Fruit fly (Drosophila melanogaster) whole organism, larva: ENCODE results near the gene rdog.

Experiments used
- noc ChIP-seq: fragments of 200-800 bp; sonication (Bioruptor generic); optimal IDR thresholded peaks from 3 replicates; lab custom pipeline; 2019; ENCODE audit warnings: missing biosample characterization, mild to moderate bottlenecking, missing genetic modification characterization, moderate library complexity

rdog gene

DNA sequence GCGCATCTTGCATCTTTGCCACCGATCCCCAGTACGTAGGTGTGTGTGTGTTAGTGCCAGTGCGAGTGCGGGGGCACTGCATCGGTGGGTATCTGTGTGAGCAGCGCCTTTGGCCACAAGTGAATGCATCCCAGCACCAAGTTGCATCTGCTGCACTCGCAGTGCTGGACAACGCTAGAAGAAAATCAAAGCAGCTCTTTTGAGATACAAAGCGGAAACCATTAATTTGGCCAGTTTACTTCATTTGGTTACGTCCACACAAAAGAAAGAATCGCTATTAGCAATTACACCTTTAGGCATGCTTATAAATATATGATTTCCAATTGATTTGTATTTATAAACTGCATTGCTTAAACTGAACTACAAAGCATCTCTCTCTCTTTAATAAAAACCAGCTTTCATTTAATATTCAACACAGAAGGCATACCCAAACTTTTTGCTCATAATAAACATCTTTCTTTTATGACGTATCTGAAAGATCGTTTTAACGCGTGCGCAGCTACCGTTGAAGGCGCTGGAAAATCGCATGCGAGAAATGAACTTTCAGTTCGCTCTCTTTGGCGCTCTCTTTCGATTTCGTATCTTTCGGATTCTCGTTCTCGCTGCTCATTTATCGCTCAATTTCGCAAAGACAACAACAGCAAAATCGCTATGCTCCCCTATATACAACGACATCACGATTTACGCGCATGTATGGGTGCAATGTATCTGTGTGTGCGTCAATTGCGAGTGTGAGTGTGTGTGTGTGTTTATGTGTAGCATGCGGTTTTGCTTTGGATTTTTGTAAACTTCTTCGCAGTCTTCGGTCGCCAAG, 48.5 kb downstream of the rdog start:
- TF ChIP-seq noc (tag; lab: Kevin White, UChicago): no peak

DNA sequence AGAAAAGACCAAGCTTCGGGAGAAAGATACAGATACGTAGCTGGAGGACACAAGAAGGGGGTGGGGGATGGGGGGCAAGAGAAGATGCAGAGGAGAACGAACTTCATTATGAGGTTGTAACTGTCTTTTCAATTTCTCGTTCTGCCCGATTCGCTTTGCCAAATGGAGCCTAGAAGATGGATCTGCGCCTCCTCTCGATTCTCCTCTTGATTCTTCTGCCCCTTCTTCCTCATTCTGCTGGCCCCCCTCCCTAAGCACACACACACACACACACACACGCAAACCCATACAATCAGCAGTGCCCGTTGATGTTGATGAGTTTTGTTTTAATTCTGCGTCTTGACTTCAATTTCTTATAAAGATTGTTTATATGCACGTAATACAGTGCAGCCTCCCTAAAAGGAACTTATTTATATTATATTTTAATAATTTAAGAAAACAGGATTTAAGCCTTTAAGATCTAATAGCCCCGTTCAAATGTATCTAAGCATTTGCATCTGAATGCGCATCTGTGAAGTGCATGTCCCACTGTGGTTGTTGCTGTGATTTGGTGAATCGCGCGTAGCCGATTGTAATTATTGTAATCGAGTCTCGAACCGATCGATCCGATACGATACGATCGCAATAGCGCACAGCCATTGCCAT, 49.2 kb downstream of the rdog start:
- peak; percentile 46 for TF ChIP-seq noc (tag; lab: Kevin White, UChicago)

- peak; percentile 32 for TF ChIP-seq noc (tag; lab: Kevin White, UChicago)
Measured at dm6 chr3R:29207996-29208395, 50.1 kb downstream of the rdog start.

dm6 chr3R:29210091-29210490, 52.2 kb downstream of the rdog start:
- TF ChIP-seq noc (tag; lab: Kevin White, UChicago): no peak

DNA sequence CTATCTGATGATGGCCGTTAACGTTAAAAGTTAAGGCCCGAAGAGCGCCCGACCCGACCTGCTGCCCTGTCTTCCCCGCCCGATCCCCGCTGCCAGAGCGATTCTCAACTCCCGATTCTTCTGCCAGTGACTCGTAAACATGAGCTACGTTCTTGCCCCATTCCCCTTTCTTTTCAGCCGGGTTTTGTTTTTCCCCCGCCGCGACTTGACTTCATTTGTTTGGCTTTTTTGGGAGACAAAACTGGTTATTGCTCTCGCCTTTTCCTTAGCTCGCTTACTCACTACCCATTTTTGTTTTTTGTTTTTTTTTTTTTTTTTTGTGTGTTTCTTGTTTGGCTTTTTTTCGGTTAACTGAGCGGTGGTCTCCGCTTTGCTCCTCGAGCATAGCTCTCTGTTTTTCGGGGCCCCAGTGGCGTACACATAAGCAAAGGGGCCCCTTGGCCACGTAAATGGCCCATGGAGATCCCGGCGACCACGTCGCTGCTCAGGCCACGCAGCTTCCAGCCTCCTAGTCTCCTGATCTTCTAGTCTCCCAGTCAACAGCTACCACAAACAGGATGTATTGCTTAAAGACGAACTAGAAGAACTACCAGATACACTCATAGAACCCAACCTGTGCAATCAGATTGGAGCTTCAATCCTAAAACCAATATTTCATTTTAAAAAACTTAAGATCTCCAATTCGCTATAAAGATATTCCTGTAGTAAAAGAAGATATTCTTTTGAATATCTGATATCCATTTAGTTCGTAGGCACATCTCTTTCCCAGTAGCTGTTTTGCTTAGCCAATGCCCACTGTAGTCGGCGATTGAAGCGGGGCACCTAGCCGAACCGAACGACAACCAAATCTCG, 52.8 kb downstream of the rdog start:
- no peak for TF ChIP-seq noc (tag; lab: Kevin White, UChicago)

dm6 chr3R:29211702-29212101, 53.8 kb downstream of the rdog start:
- no peak for TF ChIP-seq noc (tag; lab: Kevin White, UChicago)

DNA sequence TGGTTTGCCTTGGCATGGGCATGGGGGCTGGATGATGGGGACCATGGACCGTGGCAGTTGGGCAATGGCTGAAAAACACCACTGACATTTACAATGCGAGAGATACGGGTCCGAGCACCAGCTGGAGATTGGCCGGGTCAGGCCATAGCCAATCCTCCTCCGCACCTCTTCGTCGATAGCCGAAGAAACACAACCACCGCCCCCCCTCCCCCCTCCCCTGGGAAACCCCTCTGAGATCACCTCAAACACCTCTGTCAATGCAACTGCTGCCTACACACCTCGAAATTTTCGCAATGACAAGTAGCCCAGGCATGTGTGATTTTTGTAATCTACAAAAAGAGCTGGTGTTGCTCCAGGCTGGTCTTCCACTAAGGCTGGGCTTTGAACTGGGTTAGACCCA, 54.6 kb downstream of the rdog start:
- TF ChIP-seq noc (tag; lab: Kevin White, UChicago): no peak

- no peak for TF ChIP-seq noc (tag; lab: Kevin White, UChicago)
Measured at dm6 chr3R:29213416-29213815, 55.5 kb downstream of the rdog start.

DNA sequence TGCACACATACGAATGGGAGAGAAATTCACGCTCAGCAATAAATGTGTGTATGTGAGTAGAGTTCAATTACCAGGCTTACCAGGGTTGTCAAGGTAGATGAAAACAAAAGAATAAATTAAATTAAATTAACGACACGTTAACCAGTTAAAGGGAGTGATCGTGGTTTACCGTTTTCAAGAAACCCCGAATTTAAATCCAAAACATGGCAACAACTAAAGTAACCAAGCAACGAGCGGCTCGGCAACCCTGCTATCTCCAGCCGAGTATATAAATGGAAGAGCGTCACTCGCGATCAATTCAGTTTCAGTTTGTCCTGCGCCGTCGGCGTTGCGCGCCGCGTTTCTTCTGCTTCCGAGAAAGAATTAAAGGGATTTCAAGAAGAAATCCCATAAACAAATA, 56.3 kb downstream of the rdog start:
- TF ChIP-seq noc (tag; lab: Kevin White, UChicago): peak; percentile 99
